Worm (Caenorhabditis elegans) whole organism, young adult: Measurements from ENCODE around the gene spin-2.

Experiments
- B0019.2 ChIP-seq: fragments of 200-800 bp; sonication (Bioruptor generic); conservative IDR thresholded peaks from 2 replicates; pipeline ENCODE4 v1.3.6; 2022; ENCODE audit warnings: missing genetic modification reagents, missing genetic modification characterization, missing compliant biosample characterization
- B0336.3 ChIP-seq: fragments of 200-800 bp; sonication (Bioruptor generic); IDR thresholded peaks from 2 replicates; pipeline ENCODE4 v1.3.6; 2022; ENCODE audit warnings: missing genetic modification characterization, missing compliant biosample characterization
- C17E4.6 ChIP-seq: fragments of 200-800 bp; sonication (Bioruptor generic); IDR thresholded peaks from 2 replicates; pipeline ENCODE4 v1.3.6; 2022; ENCODE audit warnings: missing genetic modification reagents, missing genetic modification characterization, missing compliant biosample characterization
- F10E7.11 ChIP-seq: sonication (generic microtip); optimal IDR thresholded peaks from 2 replicates; lab custom pipeline; 2017; ENCODE audit warnings: mild to moderate bottlenecking, missing genetic modification characterization, moderate library complexity, missing compliant biosample characterization
- F22D6.2 ChIP-seq: sonication (generic microtip); optimal IDR thresholded peaks from 2 replicates; lab custom pipeline; 2016; ENCODE audit warnings: mild to moderate bottlenecking, missing genetic modification characterization, missing compliant biosample characterization
- F33H1.4 ChIP-seq: fragments of 200-800 bp; sonication (Bioruptor generic); IDR thresholded peaks from 2 replicates; pipeline ENCODE4 v1.3.6; 2022; ENCODE audit warnings: missing genetic modification reagents, missing genetic modification characterization, missing compliant biosample characterization
- F52B5.7 ChIP-seq: sonication (generic microtip); optimal IDR thresholded peaks from 2 replicates; lab custom pipeline; 2016; ENCODE audit warnings: mild to moderate bottlenecking, missing genetic modification characterization, missing compliant biosample characterization
- F57A8.1 ChIP-seq: fragments of 200-800 bp; sonication (Bioruptor generic); optimal IDR thresholded peaks from 2 replicates; lab custom pipeline; 2018; ENCODE audit warnings: mild to moderate bottlenecking, missing genetic modification characterization, moderate library complexity, missing compliant biosample characterization
- K12H6.12 ChIP-seq: fragments of 200-800 bp; sonication (Bioruptor generic); optimal IDR thresholded peaks from 2 replicates; lab custom pipeline; 2018; ENCODE audit warnings: mild to moderate bottlenecking, missing genetic modification characterization, missing compliant biosample characterization
- T26A5.8 ChIP-seq: sonication (generic microtip); optimal IDR thresholded peaks from 2 replicates; lab custom pipeline; 2016; ENCODE audit warnings: missing genetic modification characterization, missing compliant biosample characterization
- Y53F4B.3 ChIP-seq: fragments of 200-800 bp; sonication (Bioruptor generic); IDR thresholded peaks from 2 replicates; pipeline ENCODE4 v1.3.6; 2022; ENCODE audit warnings: missing genetic modification reagents, missing genetic modification characterization, missing compliant biosample characterization
- Y53G8AR.9 ChIP-seq: fragments of 200-800 bp; sonication (Bioruptor generic); conservative IDR thresholded peaks from 2 replicates; pipeline ENCODE4 v1.3.6; 2022; ENCODE audit warnings: missing genetic modification reagents, missing genetic modification characterization, missing compliant biosample characterization
- ZK185.1 ChIP-seq: sonication (generic microtip); optimal IDR thresholded peaks from 2 replicates; lab custom pipeline; 2016; ENCODE audit warnings: mild to moderate bottlenecking, missing genetic modification characterization, missing compliant biosample characterization; ENCODE audit not compliant: poor library complexity, severe bottlenecking
- ama-1 ChIP-seq, 3 experiments: fragments of 150-350 bp in 1 of 3; sonication (generic microtip) in 2 of 3; optimal IDR thresholded peaks; 2 replicates each; lab custom pipeline; 2014 to 2018; ENCODE audit warnings: missing biosample characterization in 2 of 3, missing genetic modification characterization in 2 of 3, missing genetic modification reagents in 2 of 3
- aptf-3 ChIP-seq: fragments of 200-800 bp; sonication (Bioruptor generic); IDR thresholded peaks from 2 replicates; pipeline ENCODE4 v1.3.6; 2022; ENCODE audit warnings: missing genetic modification characterization, missing compliant biosample characterization
- athp-1 ChIP-seq: sonication (generic microtip); optimal IDR thresholded peaks from 2 replicates; lab custom pipeline; 2017; ENCODE audit warnings: mild to moderate bottlenecking, missing genetic modification characterization, missing compliant biosample characterization
- attf-3 ChIP-seq: fragments of 200-800 bp; sonication (Bioruptor generic); conservative IDR thresholded peaks from 2 replicates; pipeline ENCODE4 v1.3.6; 2022; ENCODE audit warnings: missing genetic modification reagents, missing genetic modification characterization, missing compliant biosample characterization
- attf-5 ChIP-seq: fragments of 200-800 bp; sonication (Bioruptor generic); optimal IDR thresholded peaks from 2 replicates; lab custom pipeline; 2018; ENCODE audit warnings: mild to moderate bottlenecking, missing genetic modification characterization, missing compliant biosample characterization
- bed-2 ChIP-seq: fragments of 200-800 bp; sonication (Bioruptor generic); IDR thresholded peaks from 2 replicates; pipeline ENCODE4 v1.3.6; 2022; ENCODE audit warnings: missing genetic modification reagents, missing genetic modification characterization, missing compliant biosample characterization
- ccch-3 ChIP-seq: fragments of 200-800 bp; sonication (Bioruptor generic); optimal IDR thresholded peaks from 2 replicates; lab custom pipeline; 2018; ENCODE audit warnings: mild to moderate bottlenecking, missing genetic modification characterization, missing compliant biosample characterization
- cebp-2 ChIP-seq: fragments of 200-800 bp; sonication (Bioruptor generic); IDR thresholded peaks from 2 replicates; pipeline ENCODE4 v1.3.6; 2022; ENCODE audit warnings: missing genetic modification characterization, missing compliant biosample characterization
- ceh-100 ChIP-seq: fragments of 200-800 bp; sonication (Bioruptor generic); IDR thresholded peaks from 2 replicates; pipeline ENCODE4 v1.3.6; 2022; ENCODE audit warnings: missing genetic modification reagents, missing genetic modification characterization, missing compliant biosample characterization
- ceh-27 ChIP-seq: fragments of 200-800 bp; sonication (Bioruptor generic); optimal IDR thresholded peaks from 2 replicates; lab custom pipeline; 2018; ENCODE audit warnings: mild to moderate bottlenecking, missing genetic modification characterization, moderate library complexity, missing compliant biosample characterization
- ceh-58 ChIP-seq: fragments of 200-800 bp; sonication (Bioruptor generic); IDR thresholded peaks from 2 replicates; pipeline ENCODE4 v1.3.6; 2022; ENCODE audit warnings: missing genetic modification characterization, missing compliant biosample characterization
- ceh-79 ChIP-seq: sonication (generic microtip); optimal IDR thresholded peaks from 2 replicates; lab custom pipeline; 2017; ENCODE audit warnings: mild to moderate bottlenecking, missing genetic modification characterization, missing compliant biosample characterization
- ceh-91 ChIP-seq: fragments of 200-800 bp; sonication (Bioruptor generic); IDR thresholded peaks from 2 replicates; pipeline ENCODE4 v1.3.6; 2022; ENCODE audit warnings: missing genetic modification reagents, missing genetic modification characterization, missing compliant biosample characterization
- ekl-4 ChIP-seq: fragments of 200-800 bp; sonication (Bioruptor generic); IDR thresholded peaks from 2 replicates; pipeline ENCODE4 v1.3.6; 2022; ENCODE audit warnings: missing genetic modification reagents, missing genetic modification characterization, missing compliant biosample characterization
- ets-4 ChIP-seq: fragments of 200-800 bp; sonication (Bioruptor generic); optimal IDR thresholded peaks from 2 replicates; lab custom pipeline; 2018; ENCODE audit warnings: mild to moderate bottlenecking, missing genetic modification characterization, missing compliant biosample characterization
- fkh-3 ChIP-seq: sonication (generic microtip); optimal IDR thresholded peaks from 2 replicates; lab custom pipeline; 2016; ENCODE audit warnings: mild to moderate bottlenecking, missing genetic modification characterization, missing compliant biosample characterization
- hrde-1 ChIP-seq: sonication (generic microtip); optimal IDR thresholded peaks from 2 replicates; lab custom pipeline; 2016; ENCODE audit warnings: missing genetic modification characterization, mild to moderate bottlenecking, missing compliant biosample characterization, moderate library complexity, missing genotype, missing genetic modification reagents, borderline replicate concordance
- lin-26 ChIP-seq: fragments of 200-800 bp; sonication (Bioruptor generic); IDR thresholded peaks from 2 replicates; pipeline ENCODE4 v1.3.6; 2022; ENCODE audit warnings: missing genetic modification reagents, missing genetic modification characterization, missing compliant biosample characterization
- lin-35 ChIP-seq, 3 experiments: fragments of 150-350 bp in 2 of 3; sonication (generic microtip) in 1 of 3; optimal IDR thresholded peaks; 2 replicates each; lab custom pipeline; 2014 to 2018; ENCODE audit warnings: missing biosample characterization in 3 of 3, missing genetic modification characterization in 3 of 3, missing genetic modification reagents in 3 of 3
- lin-54 ChIP-seq: fragments of 200-800 bp; sonication (Bioruptor generic); optimal IDR thresholded peaks from 2 replicates; lab custom pipeline; 2018; ENCODE audit warnings: mild to moderate bottlenecking, missing genetic modification characterization, missing compliant biosample characterization
- madf-3 ChIP-seq: fragments of 200-800 bp; sonication (Bioruptor generic); IDR thresholded peaks from 2 replicates; pipeline ENCODE4 v1.3.6; 2022; ENCODE audit warnings: missing genetic modification reagents, missing genetic modification characterization, missing compliant biosample characterization
- madf-8 ChIP-seq: fragments of 200-800 bp; sonication (Bioruptor generic); conservative IDR thresholded peaks from 2 replicates; pipeline ENCODE4 v1.3.6; 2022; ENCODE audit warnings: missing genetic modification reagents, missing genetic modification characterization, missing compliant biosample characterization
- mel-28 ChIP-seq: sonication (generic microtip); optimal IDR thresholded peaks from 2 replicates; lab custom pipeline; 2016; ENCODE audit warnings: borderline replicate concordance, mild to moderate bottlenecking, missing genetic modification characterization, missing compliant biosample characterization
- nfyb-1 ChIP-seq: fragments of 200-800 bp; sonication (Bioruptor generic); IDR thresholded peaks from 2 replicates; pipeline ENCODE4 v1.3.6; 2022; ENCODE audit warnings: missing genetic modification reagents, missing genetic modification characterization, missing compliant biosample characterization
- nhr-179 ChIP-seq: sonication (generic microtip); optimal IDR thresholded peaks from 2 replicates; lab custom pipeline; 2016; ENCODE audit warnings: mild to moderate bottlenecking, missing genetic modification characterization, missing compliant biosample characterization
- pbrm-1 ChIP-seq: fragments of 200-800 bp; sonication (Bioruptor generic); IDR thresholded peaks from 2 replicates; pipeline ENCODE4 v1.3.6; 2022; ENCODE audit warnings: missing genetic modification reagents, missing genetic modification characterization, missing compliant biosample characterization
- rec-8 ChIP-seq, 2 experiments: sonication (generic microtip); optimal IDR thresholded peaks; 2 replicates each; lab custom pipeline; 2016; ENCODE audit warnings: mild to moderate bottlenecking in 2 of 2, missing genetic modification characterization in 2 of 2, missing genetic modification reagents in 2 of 2, missing genotype in 2 of 2, missing biosample characterization in 1 of 2, missing compliant biosample characterization in 1 of 2, moderate library complexity in 1 of 2
- sea-2 ChIP-seq: fragments of 200-800 bp; sonication (Bioruptor generic); IDR thresholded peaks from 2 replicates; pipeline ENCODE4 v1.3.6; 2022; ENCODE audit warnings: missing genetic modification characterization, missing compliant biosample characterization
- sptf-2 ChIP-seq: fragments of 200-800 bp; sonication (Bioruptor generic); optimal IDR thresholded peaks from 2 replicates; lab custom pipeline; 2018; ENCODE audit warnings: mild to moderate bottlenecking, missing genetic modification characterization, missing compliant biosample characterization
- tbp1 ChIP-seq: fragments of 200-800 bp; sonication (Bioruptor generic); optimal IDR thresholded peaks from 2 replicates; lab custom pipeline; 2018; ENCODE audit warnings: mild to moderate bottlenecking, missing genetic modification characterization, missing compliant biosample characterization
- tlf-1 ChIP-seq: fragments of 200-800 bp; sonication (Bioruptor generic); optimal IDR thresholded peaks from 2 replicates; lab custom pipeline; 2018; ENCODE audit warnings: mild to moderate bottlenecking, missing genetic modification characterization, missing compliant biosample characterization
- zfh-2 ChIP-seq: fragments of 200-800 bp; sonication (Bioruptor generic); conservative IDR thresholded peaks from 2 replicates; pipeline ENCODE4 v1.3.6; 2022; ENCODE audit warnings: missing genetic modification reagents, missing genetic modification characterization, missing compliant biosample characterization
- zim-3 ChIP-seq: sonication (generic microtip); optimal IDR thresholded peaks from 2 replicates; lab custom pipeline; 2017; ENCODE audit warnings: mild to moderate bottlenecking, missing genetic modification characterization, moderate library complexity, missing compliant biosample characterization
- ztf-18 ChIP-seq: sonication (generic microtip); optimal IDR thresholded peaks from 2 replicates; lab custom pipeline; 2016; ENCODE audit warnings: missing genotype, mild to moderate bottlenecking, missing genetic modification characterization, missing compliant biosample characterization
- ztf-22 ChIP-seq: fragments of 200-800 bp; sonication (Bioruptor generic); optimal IDR thresholded peaks from 2 replicates; lab custom pipeline; 2018; ENCODE audit warnings: mild to moderate bottlenecking, missing genetic modification characterization, moderate library complexity, missing compliant biosample characterization

The spin-2 gene

ce11 chrIV:13096778-13097177, 10.0 kb downstream of the spin-2 start (continued):
- TF ChIP-seq bed-2 (GFP tag; lab: Robert Waterston, UW) (no peak), ceh-91 (GFP tag; lab: Robert Waterston, UW) (0 out of 2 replicates have a peak, but pooled peaks have one; percentile 8), lin-35 (GFP tag; optimal IDR thresholded peaks at IDR 0.05; lab: Kevin White, UChicago) (no peak), T26A5.8 (tag; lab: Kevin White, UChicago) (peak; percentile 1), tbp1 (no peak), zfh-2 (no peak), F57A8.1 (GFP tag; lab: Kevin White, UChicago) (no peak), madf-8 (GFP tag; lab: Robert Waterston, UW) (no peak), ceh-58 (no peak), aptf-3 (no peak), ets-4 (no peak), K12H6.12 (no peak), fkh-3 (tag; lab: Kevin White, UChicago) (no peak), Y53F4B.3 (GFP tag; lab: Robert Waterston, UW) (no peak), ccch-3 (no peak), ztf-22 (GFP tag; lab: Kevin White, UChicago) (no peak), F33H1.4 (GFP tag; lab: Robert Waterston, UW) (no peak), Y53G8AR.9 (GFP tag; lab: Robert Waterston, UW) (no peak; the same call in 1 of the 2 replicates), tlf-1 (GFP tag; lab: Kevin White, UChicago) (no peak), ama-1 (optimal IDR thresholded peaks at IDR 0.05; lab: Kevin White, UChicago) (no peak), ama-1 (GFP tag; optimal IDR thresholded peaks at IDR 0.05; lab: Kevin White, UChicago) (peak in 1 of 2 experiments; percentile 90), pbrm-1 (GFP tag; lab: Robert Waterston, UW) (no peak), lin-26 (GFP tag; lab: Robert Waterston, UW) (peak; percentile 68; the same call in 1 of the 2 replicates), rec-8 (tag; optimal IDR thresholded peaks at IDR 0.05; lab: Kevin White, UChicago) (peak in 1 of 2 experiments; percentile 4), ceh-27 (GFP tag; lab: Kevin White, UChicago) (no peak), sea-2 (no peak), F10E7.11 (tag; lab: Kevin White, UChicago) (no peak), B0019.2 (GFP tag; lab: Robert Waterston, UW) (no peak), hrde-1 (tag; lab: Kevin White, UChicago) (peak; percentile 88), B0336.3 (peak; percentile 63), mel-28 (tag; lab: Kevin White, UChicago) (no peak), madf-3 (GFP tag; lab: Robert Waterston, UW) (0 out of 2 replicates have a peak, but pooled peaks have one; percentile 16), attf-5 (GFP tag; lab: Kevin White, UChicago) (peak; percentile 35), ceh-79 (tag; lab: Kevin White, UChicago) (no peak), sptf-2 (GFP tag; lab: Kevin White, UChicago) (no peak), F22D6.2 (tag; lab: Kevin White, UChicago) (no peak), nfyb-1 (GFP tag; lab: Robert Waterston, UW) (0 out of 2 replicates have a peak, but pooled peaks have one; percentile 7), nhr-179 (tag; lab: Kevin White, UChicago) (no peak), C17E4.6 (GFP tag; lab: Robert Waterston, UW) (no peak), ekl-4 (GFP tag; lab: Robert Waterston, UW) (0 out of 2 replicates have a peak, but pooled peaks have one; percentile 30), ztf-18 (tag; lab: Kevin White, UChicago) (no peak), ceh-100 (GFP tag; lab: Robert Waterston, UW) (no peak), attf-3 (GFP tag; lab: Robert Waterston, UW) (peak; percentile 35; the same call in 1 of the 2 replicates), athp-1 (tag; lab: Kevin White, UChicago) (peak; percentile 48), lin-54 (GFP tag; lab: Kevin White, UChicago) (peak; percentile 8), zim-3 (tag; lab: Kevin White, UChicago) (no peak), ZK185.1 (tag; lab: Kevin White, UChicago) (peak; percentile 60), cebp-2 (no peak), F52B5.7 (tag; lab: Kevin White, UChicago) (no peak)
